Worm (Caenorhabditis elegans) whole organism, L1 larva: ENCODE measurements around the gene F47B8.13.
"Not testable (repeated sequence)": the region's sequence is repeated elsewhere in the genome, so short reads cannot be mapped to it uniquely, and the experiment has no call there.

ENCODE experiments used
- C04F5.9 ChIP-seq: sonication (generic microtip); optimal IDR thresholded peaks from 2 replicates; lab custom pipeline; 2016; ENCODE audit warnings: missing genetic modification characterization, missing compliant biosample characterization
- C16A3.4 ChIP-seq: fragments of 150-350 bp; optimal IDR thresholded peaks from 2 replicates; lab custom pipeline; 2014; ENCODE audit warnings: missing biosample characterization, missing genetic modification characterization
- F16B12.6 ChIP-seq: fragments of 150-350 bp; optimal IDR thresholded peaks from 2 replicates; lab custom pipeline; 2014; ENCODE audit warnings: missing biosample characterization, missing genetic modification characterization
- alr-1 ChIP-seq: fragments of 200-800 bp; sonication (Bioruptor generic); optimal IDR thresholded peaks from 2 replicates; lab custom pipeline; 2018; ENCODE audit warnings: borderline replicate concordance, mild to moderate bottlenecking, missing genetic modification characterization, missing compliant biosample characterization
- ama-1 ChIP-seq: fragments of 150-350 bp; optimal IDR thresholded peaks from 2 replicates; lab custom pipeline; 2014
- blmp-1 ChIP-seq: fragments of 150-350 bp; optimal IDR thresholded peaks from 2 replicates; lab custom pipeline; 2014; ENCODE audit warnings: missing biosample characterization, missing genetic modification characterization
- ceh-63 ChIP-seq: fragments of 200-800 bp; sonication (Bioruptor generic); optimal IDR thresholded peaks from 2 replicates; lab custom pipeline; 2018; ENCODE audit warnings: mild to moderate bottlenecking, missing genetic modification characterization, missing compliant biosample characterization
- ces-1 ChIP-seq: fragments of 150-350 bp; optimal IDR thresholded peaks from 2 replicates; lab custom pipeline; 2014; ENCODE audit warnings: missing biosample characterization, missing genetic modification reagents, missing genetic modification characterization
- ets-5 ChIP-seq: fragments of 200-800 bp; sonication (Bioruptor generic); IDR thresholded peaks from 2 replicates; pipeline ENCODE4 v1.3.6; 2022; ENCODE audit warnings: missing genetic modification characterization, missing compliant biosample characterization
- hlh-17 ChIP-seq: fragments of 200-800 bp; sonication (Bioruptor generic); optimal IDR thresholded peaks from 2 replicates; lab custom pipeline; 2018; ENCODE audit warnings: missing genetic modification characterization, mild to moderate bottlenecking, missing compliant biosample characterization, moderate library complexity, borderline replicate concordance
- hlh-4 ChIP-seq: sonication (generic microtip); optimal IDR thresholded peaks from 2 replicates; lab custom pipeline; 2016; ENCODE audit warnings: mild to moderate bottlenecking, missing genetic modification characterization, missing compliant biosample characterization
- hpl-2 ChIP-seq: fragments of 150-350 bp; optimal IDR thresholded peaks from 2 replicates; lab custom pipeline; 2014; ENCODE audit warnings: missing biosample characterization, missing genetic modification reagents, missing genetic modification characterization
- jun-1 ChIP-seq: fragments of 150-350 bp; optimal IDR thresholded peaks from 2 replicates; lab custom pipeline; 2014; ENCODE audit warnings: missing biosample characterization, missing genetic modification reagents, missing genetic modification characterization
- lin-14 ChIP-seq: fragments of 200-800 bp; sonication (Bioruptor generic); optimal IDR thresholded peaks from 2 replicates; lab custom pipeline; 2018; ENCODE audit warnings: mild to moderate bottlenecking, missing genetic modification characterization, moderate library complexity, missing compliant biosample characterization
- lin-39 ChIP-seq: fragments of 150-350 bp; optimal IDR thresholded peaks from 2 replicates; lab custom pipeline; 2014; ENCODE audit warnings: missing biosample characterization, missing genetic modification reagents, missing genetic modification characterization
- lir-3 ChIP-seq: sonication (generic microtip); optimal IDR thresholded peaks from 2 replicates; lab custom pipeline; 2016; ENCODE audit warnings: mild to moderate bottlenecking, missing genetic modification characterization, moderate library complexity, missing compliant biosample characterization; ENCODE audit not compliant: poor library complexity
- mdl-1 ChIP-seq, 2 experiments: fragments of 150-350 bp; optimal IDR thresholded peaks; 2 replicates each; lab custom pipeline; 2014 to 2017; ENCODE audit warnings: missing biosample characterization in 2 of 2, missing genetic modification characterization in 2 of 2, inconsistent platforms in 1 of 2
- mef-2 ChIP-seq: fragments of 150-350 bp; optimal IDR thresholded peaks from 2 replicates; lab custom pipeline; 2014; ENCODE audit warnings: missing biosample characterization, missing genetic modification characterization
- mep-1 ChIP-seq: fragments of 150-350 bp; optimal IDR thresholded peaks from 2 replicates; lab custom pipeline; 2014; ENCODE audit warnings: missing biosample characterization, missing genetic modification characterization
- nhr-20 ChIP-seq: sonication (generic microtip); optimal IDR thresholded peaks from 2 replicates; lab custom pipeline; 2016; ENCODE audit warnings: mild to moderate bottlenecking, missing genetic modification characterization, missing compliant biosample characterization
- nhr-237 ChIP-seq: fragments of 150-350 bp; optimal IDR thresholded peaks from 2 replicates; lab custom pipeline; 2014; ENCODE audit warnings: missing biosample characterization, missing genetic modification characterization
- nhr-28 ChIP-seq: fragments of 150-350 bp; optimal IDR thresholded peaks from 2 replicates; lab custom pipeline; 2014; ENCODE audit warnings: missing biosample characterization, missing genetic modification characterization
- nhr-71 ChIP-seq: sonication (generic microtip); optimal IDR thresholded peaks from 2 replicates; lab custom pipeline; 2016; ENCODE audit warnings: mild to moderate bottlenecking, missing genetic modification characterization, moderate library complexity, missing compliant biosample characterization
- nhr-76 ChIP-seq: sonication (generic microtip); optimal IDR thresholded peaks from 2 replicates; lab custom pipeline; 2017; ENCODE audit warnings: missing biosample characterization, missing genetic modification characterization
- nhr-84 ChIP-seq: sonication (generic microtip); optimal IDR thresholded peaks from 2 replicates; lab custom pipeline; 2017; ENCODE audit warnings: missing biosample characterization, missing genetic modification characterization
- pax-3 ChIP-seq: fragments of 200-800 bp; sonication (Bioruptor generic); optimal IDR thresholded peaks from 2 replicates; lab custom pipeline; 2018; ENCODE audit warnings: mild to moderate bottlenecking, missing genetic modification characterization, moderate library complexity, missing compliant biosample characterization
- snpc-4 ChIP-seq: fragments of 150-350 bp; optimal IDR thresholded peaks from 2 replicates; lab custom pipeline; 2014; ENCODE audit warnings: missing biosample characterization, missing genetic modification characterization
- swsn-7 ChIP-seq: sonication (generic microtip); optimal IDR thresholded peaks from 2 replicates; lab custom pipeline; 2016; ENCODE audit warnings: missing genetic modification characterization, missing compliant biosample characterization
- unc-30 ChIP-seq: sonication (generic microtip); optimal IDR thresholded peaks from 2 replicates; lab custom pipeline; 2017; ENCODE audit warnings: missing biosample characterization, missing genetic modification characterization
- unc-86 ChIP-seq: sonication (generic microtip); optimal IDR thresholded peaks from 2 replicates; lab custom pipeline; 2016; ENCODE audit warnings: missing genetic modification characterization, missing compliant biosample characterization
- zag-1 ChIP-seq: fragments of 150-350 bp; optimal IDR thresholded peaks from 2 replicates; lab custom pipeline; 2014; ENCODE audit warnings: missing biosample characterization, missing genetic modification characterization
- zip-4 ChIP-seq: fragments of 200-800 bp; sonication (Bioruptor generic); optimal IDR thresholded peaks from 2 replicates; lab custom pipeline; 2018; ENCODE audit warnings: mild to moderate bottlenecking, missing genetic modification characterization, moderate library complexity, missing compliant biosample characterization

The F47B8.13 gene

ce11 chrV:14277456-14277855 is 42.1 kb downstream of the F47B8.13 start:
- TF ChIP-seq snpc-4 (tag; lab: Kevin White, UChicago): peak; percentile 40

DNA sequence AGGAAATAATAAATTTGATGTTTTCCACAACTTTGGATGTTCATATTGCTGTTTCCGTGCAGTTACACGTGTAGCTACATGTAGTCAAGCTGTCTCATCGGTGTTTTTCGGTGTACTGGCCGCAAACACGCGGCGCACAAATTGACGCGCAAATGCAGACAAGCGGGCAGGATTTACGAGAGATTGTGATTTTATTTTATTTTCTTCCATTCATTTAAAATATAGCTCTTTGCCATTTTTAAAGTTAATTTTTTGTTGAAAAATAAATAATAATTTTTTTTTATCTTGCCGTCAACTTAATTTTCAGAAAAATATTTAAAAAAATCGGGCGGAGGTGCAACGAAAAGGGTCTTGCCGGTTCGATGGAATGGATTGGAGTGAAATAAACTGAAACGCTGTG is 45.3 kb downstream of the F47B8.13 start, which contains the start of gene F40G12.7:
Gene F40G12.7 (plus strand): TSS at position 301 of the 400 bp plus-strand sequence.
- TF ChIP-seq nhr-20 (tag; lab: Kevin White, UChicago); hpl-2; zag-1 (tag; lab: Kevin White, UChicago): not testable (repeated sequence)

ce11 chrV:14273019-14273418 is 46.5 kb downstream of the F47B8.13 start, which contains the start of gene F40G12.6:
TSS of gene F40G12.6 (minus strand) at chrV:14273119.
- TF ChIP-seq C16A3.4 (tag; lab: Kevin White, UChicago) (no peak), nhr-84 (no peak), C04F5.9 (no peak), hlh-17 (GFP tag; lab: Kevin White, UChicago) (no peak), nhr-237 (tag; lab: Kevin White, UChicago) (no peak), lin-14 (GFP tag; lab: Kevin White, UChicago) (no peak), zip-4 (no peak), alr-1 (tag; lab: Kevin White, UChicago) (no peak), nhr-71 (tag; lab: Kevin White, UChicago) (no peak), mep-1 (tag; lab: Kevin White, UChicago) (no peak), pax-3 (tag; lab: Kevin White, UChicago) (no peak), nhr-76 (tag; lab: Kevin White, UChicago) (no peak), unc-86 (tag; lab: Kevin White, UChicago) (no peak)

DNA sequence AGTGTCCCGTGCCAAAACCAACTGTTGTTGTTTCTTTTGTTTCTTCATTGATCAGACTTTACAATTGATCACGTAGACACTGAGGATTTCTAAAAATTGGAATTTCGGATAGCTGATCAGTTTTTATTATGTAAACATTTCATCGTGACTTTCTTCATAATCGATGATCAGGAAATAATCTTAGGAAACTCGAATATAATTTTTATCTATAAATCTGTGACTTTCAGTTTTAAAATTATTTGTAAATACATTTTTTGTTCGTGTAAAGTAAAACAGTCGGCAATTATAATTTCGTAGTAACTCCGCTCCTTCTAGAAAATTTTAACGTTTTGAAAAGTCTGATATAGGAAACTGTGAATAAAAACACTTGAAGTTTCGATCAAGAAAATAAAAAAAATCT is 48.8 kb downstream of the F47B8.13 start, which contains the start of gene F40G12.5:
Gene F40G12.5 (minus strand): TSS at position 101 of the 400 bp plus-strand sequence.
- TF ChIP-seq ceh-63 (GFP tag; lab: Kevin White, UChicago) (no peak), mef-2 (tag; lab: Kevin White, UChicago) (no peak), jun-1 (tag; lab: Kevin White, UChicago) (no peak), unc-30 (no peak), F16B12.6 (no peak), lir-3 (no peak), ces-1 (GFP tag; lab: Kevin White, UChicago) (no peak), lin-39 (tag; lab: Kevin White, UChicago) (no peak), ama-1 (lab: Kevin White, UChicago) (no peak), nhr-237 (tag; lab: Kevin White, UChicago) (no peak), swsn-7 (tag; lab: Kevin White, UChicago) (no peak), mdl-1 (tag; optimal IDR thresholded peaks at IDR 0.05; lab: Kevin White, UChicago) (no peak), ets-5 (GFP tag; lab: Robert Waterston, UW) (no peak), hlh-4 (tag; lab: Kevin White, UChicago) (no peak), blmp-1 (no peak), unc-86 (tag; lab: Kevin White, UChicago) (no peak), nhr-28 (tag; lab: Kevin White, UChicago) (no peak)
- TF ChIP-seq, all 84 proteins: peak for 0
